Fruit fly (Drosophila melanogaster) whole organism, embryonic: ENCODE data around the gene Ubc4.

Experiments used
- Antp ChIP-seq: fragments of 200-800 bp; sonication (Bioruptor generic); optimal IDR thresholded peaks from 3 replicates; lab custom pipeline; 2016; ENCODE audit warnings: missing biosample characterization, missing genetic modification characterization
- BEAF-32 ChIP-seq: fragments of 200-800 bp; sonication (Bioruptor generic); optimal IDR thresholded peaks from 3 replicates; lab custom pipeline; 2017; ENCODE audit warnings: missing biosample characterization, missing genetic modification characterization, mild to moderate bottlenecking, moderate library complexity, missing genetic modification reagents
- CG10209 ChIP-seq: fragments of 200-800 bp; sonication (Bioruptor generic); optimal IDR thresholded peaks from 3 replicates; lab custom pipeline; 2017; ENCODE audit warnings: missing biosample characterization, mild to moderate bottlenecking, missing genetic modification characterization, missing genetic modification reagents
- CG10366 ChIP-seq: fragments of 200-800 bp; sonication (Bioruptor generic); IDR thresholded peaks from 2 replicates; pipeline ENCODE4 v1.3.6; 2022; ENCODE audit warnings: missing biosample characterization, missing genetic modification characterization
- CG11085 ChIP-seq: fragments of 200-800 bp; sonication (Bioruptor generic); IDR thresholded peaks from 2 replicates; pipeline ENCODE4 v1.3.6; 2022; ENCODE audit warnings: missing biosample characterization, missing genetic modification characterization
- CG11398 ChIP-seq: fragments of 200-800 bp; sonication (Bioruptor generic); optimal IDR thresholded peaks from 2 replicates; lab custom pipeline; 2016; ENCODE audit warnings: missing biosample characterization, missing genetic modification characterization
- CG15601 ChIP-seq: fragments of 200-800 bp; sonication (Bioruptor generic); optimal IDR thresholded peaks from 3 replicates; lab custom pipeline; 2019; ENCODE audit warnings: missing biosample characterization, mild to moderate bottlenecking, missing genetic modification characterization, moderate library complexity
- CG1603 ChIP-seq: fragments of 200-800 bp; sonication (Bioruptor generic); optimal IDR thresholded peaks from 2 replicates; lab custom pipeline; 2019; ENCODE audit warnings: missing biosample characterization, mild to moderate bottlenecking, missing genetic modification characterization, moderate library complexity
- CG16815 ChIP-seq: fragments of 200-800 bp; sonication (Bioruptor generic); optimal IDR thresholded peaks from 3 replicates; lab custom pipeline; 2017; ENCODE audit warnings: missing biosample characterization, mild to moderate bottlenecking, missing genetic modification characterization
- CG1792 ChIP-seq: fragments of 200-800 bp; sonication (Bioruptor generic); optimal IDR thresholded peaks from 2 replicates; lab custom pipeline; 2016; ENCODE audit warnings: missing biosample characterization, missing genetic modification characterization
- CG2202 ChIP-seq: fragments of 200-800 bp; sonication (Bioruptor generic); optimal IDR thresholded peaks from 2 replicates; lab custom pipeline; 2018; ENCODE audit warnings: missing biosample characterization, mild to moderate bottlenecking, missing genetic modification characterization
- CG2712 ChIP-seq: fragments of 200-800 bp; optimal IDR thresholded peaks from 3 replicates; lab custom pipeline; 2019; ENCODE audit warnings: missing biosample characterization, mild to moderate bottlenecking, missing genetic modification characterization, moderate library complexity
- CG31224 ChIP-seq: fragments of 200-800 bp; sonication (Bioruptor generic); IDR thresholded peaks from 2 replicates; pipeline ENCODE4 v1.3.6; 2022; ENCODE audit warnings: missing biosample characterization, missing genetic modification characterization
- CG7786 ChIP-seq: fragments of 200-800 bp; sonication (Bioruptor generic); optimal IDR thresholded peaks from 2 replicates; lab custom pipeline; 2016; ENCODE audit warnings: missing biosample characterization, missing genetic modification characterization
- CG8765 ChIP-seq: fragments of 200-800 bp; sonication (Bioruptor generic); IDR thresholded peaks from 2 replicates; pipeline ENCODE4 v1.3.6; 2022; ENCODE audit warnings: missing biosample characterization, missing genetic modification characterization
- CG9797 ChIP-seq: fragments of 200-800 bp; sonication (Bioruptor generic); optimal IDR thresholded peaks from 3 replicates; lab custom pipeline; 2018; ENCODE audit warnings: missing biosample characterization, mild to moderate bottlenecking, missing genetic modification characterization
- Doc3 ChIP-seq: fragments of 200-800 bp; sonication (Bioruptor generic); IDR thresholded peaks from 3 replicates; pipeline ENCODE4 v1.3.6; 2022; ENCODE audit warnings: missing biosample characterization, missing genetic modification characterization; ENCODE audit not compliant: partially characterized antibody
- Dref ChIP-seq: fragments of 200-800 bp; sonication (Bioruptor generic); IDR thresholded peaks from 2 replicates; pipeline ENCODE4 v1.3.6; 2022; ENCODE audit warnings: missing biosample characterization, missing genetic modification characterization
- Fer2 ChIP-seq: fragments of 200-800 bp; sonication (Bioruptor generic); optimal IDR thresholded peaks from 2 replicates; lab custom pipeline; 2018; ENCODE audit warnings: missing biosample characterization, mild to moderate bottlenecking, missing genetic modification characterization, moderate library complexity
- H15 ChIP-seq: fragments of 200-800 bp; sonication (Bioruptor generic); IDR thresholded peaks from 3 replicates; pipeline ENCODE4 v1.3.6; 2022; ENCODE audit warnings: missing biosample characterization, missing genetic modification characterization
- HHEX ChIP-seq: fragments of 200-800 bp; sonication (Bioruptor generic); optimal IDR thresholded peaks from 3 replicates; lab custom pipeline; 2017; ENCODE audit warnings: missing biosample characterization, mild to moderate bottlenecking, missing genetic modification characterization, missing genetic modification reagents
- Hey ChIP-seq: fragments of 200-800 bp; sonication (Bioruptor generic); optimal IDR thresholded peaks from 3 replicates; lab custom pipeline; 2018; ENCODE audit warnings: missing biosample characterization, mild to moderate bottlenecking, missing genetic modification characterization
- Hmx ChIP-seq: fragments of 200-800 bp; sonication (Bioruptor generic); optimal IDR thresholded peaks from 2 replicates; lab custom pipeline; 2016; ENCODE audit warnings: missing biosample characterization, missing genetic modification characterization
- Hr78 ChIP-seq, 2 experiments: fragments of 200-800 bp in 1 of 2; fragments of >200 bp in 1 of 2; sonication (Bioruptor generic) in 1 of 2; optimal IDR thresholded peaks; 2 replicates each; lab custom pipeline; 2017 to 2019; ENCODE audit warnings: missing biosample characterization in 2 of 2, missing genetic modification characterization in 2 of 2, mild to moderate bottlenecking in 1 of 2, moderate library complexity in 1 of 2
- MBD-R2 ChIP-seq: fragments of 200-800 bp; sonication (Bioruptor generic); IDR thresholded peaks from 2 replicates; pipeline ENCODE4 v1.3.6; 2022; ENCODE audit warnings: missing biosample characterization, missing genetic modification characterization
- Mad ChIP-seq: fragments of 200-800 bp; sonication (Bioruptor generic); optimal IDR thresholded peaks from 2 replicates; lab custom pipeline; 2016; ENCODE audit warnings: missing biosample characterization, missing genetic modification characterization
- Max ChIP-seq: fragments of 200-800 bp; sonication (Bioruptor generic); optimal IDR thresholded peaks from 2 replicates; lab custom pipeline; 2016; ENCODE audit warnings: missing biosample characterization, mild to moderate bottlenecking, missing genetic modification characterization
- NC2β ChIP-seq: fragments of 200-800 bp; sonication (Bioruptor generic); optimal IDR thresholded peaks from 2 replicates; lab custom pipeline; 2016; ENCODE audit warnings: missing biosample characterization, missing genetic modification characterization
- Ravus ChIP-seq: fragments of 200-800 bp; sonication (Bioruptor generic); IDR thresholded peaks from 2 replicates; pipeline ENCODE4 v1.3.6; 2022; ENCODE audit warnings: missing biosample characterization, missing genetic modification characterization
- Scr ChIP-seq: fragments of 200-800 bp; sonication (Bioruptor generic); IDR thresholded peaks from 2 replicates; pipeline ENCODE4 v1.3.6; 2022; ENCODE audit warnings: missing biosample characterization, missing genetic modification characterization; ENCODE audit not compliant: partially characterized antibody
- Sry-δ ChIP-seq: fragments of 200-800 bp; sonication (Bioruptor generic); optimal IDR thresholded peaks from 2 replicates; lab custom pipeline; 2016; ENCODE audit warnings: missing biosample characterization, missing genetic modification characterization
- Xrp1 ChIP-seq: fragments of 200-800 bp; sonication (Bioruptor generic); IDR thresholded peaks from 2 replicates; pipeline ENCODE4 v1.3.6; 2022; ENCODE audit warnings: missing biosample characterization, missing genetic modification characterization
- al ChIP-seq: fragments of 200-800 bp; sonication (Bioruptor generic); IDR thresholded peaks from 2 replicates; pipeline ENCODE4 v1.3.6; 2022; ENCODE audit warnings: missing biosample characterization, missing genetic modification characterization
- ase ChIP-seq: fragments of 200-800 bp; sonication (Bioruptor generic); IDR thresholded peaks from 3 replicates; pipeline ENCODE4 v1.3.6; 2022; ENCODE audit warnings: missing biosample characterization, missing genetic modification characterization
- ato ChIP-seq: fragments of 200-800 bp; sonication (Bioruptor generic); IDR thresholded peaks from 2 replicates; pipeline ENCODE4 v1.3.6; 2022; ENCODE audit warnings: missing biosample characterization, missing genetic modification characterization; ENCODE audit not compliant: partially characterized antibody
- bsh ChIP-seq, 2 experiments: fragments of 200-800 bp; sonication (Bioruptor generic); optimal IDR thresholded peaks; 2 replicates each; lab custom pipeline; 2017 to 2018; ENCODE audit warnings: mild to moderate bottlenecking in 2 of 2, missing biosample characterization in 2 of 2, missing genetic modification characterization in 2 of 2, moderate library complexity in 1 of 2
- gsb-n ChIP-seq: fragments of 200-800 bp; sonication (Bioruptor generic); optimal IDR thresholded peaks from 3 replicates; lab custom pipeline; 2018; ENCODE audit warnings: missing biosample characterization, mild to moderate bottlenecking, missing genetic modification characterization
- lbe ChIP-seq: fragments of 200-800 bp; sonication (Bioruptor generic); optimal IDR thresholded peaks from 2 replicates; lab custom pipeline; 2016; ENCODE audit warnings: missing biosample characterization, mild to moderate bottlenecking, missing genetic modification characterization
- nerfin-2 ChIP-seq: fragments of 200-800 bp; sonication (Bioruptor generic); IDR thresholded peaks from 2 replicates; pipeline ENCODE4 v1.3.6; 2022; ENCODE audit warnings: missing biosample characterization, missing genetic modification characterization; ENCODE audit not compliant: partially characterized antibody
- otp ChIP-seq: fragments of 200-800 bp; sonication (Bioruptor generic); IDR thresholded peaks from 3 replicates; pipeline ENCODE4, ENCODE4 v1.3.6; 2022; ENCODE audit warnings: missing biosample characterization, missing genetic modification characterization
- pan ChIP-seq, 4 experiments: fragments of >200 bp in 3 of 4; fragments of 200-800 bp in 1 of 4; sonication (Bioruptor generic) in 1 of 4; optimal IDR thresholded peaks in 3 of 4; IDR thresholded peaks in 1 of 4; 2 replicates each; pipeline versions ENCODE4 v1.3.6 to Lab custom; 2017 to 2022; ENCODE audit warnings: missing biosample characterization in 2 of 4, missing genetic modification characterization in 2 of 4, mixed read lengths in 1 of 4
- pfk ChIP-seq: fragments of 200-800 bp; sonication (Bioruptor generic); optimal IDR thresholded peaks from 2 replicates; lab custom pipeline; 2018; ENCODE audit warnings: missing biosample characterization, mild to moderate bottlenecking, missing genetic modification characterization, moderate library complexity
- phol ChIP-seq: fragments of 200-800 bp; sonication (Bioruptor generic); optimal IDR thresholded peaks from 3 replicates; lab custom pipeline; 2018; ENCODE audit warnings: missing biosample characterization, mild to moderate bottlenecking, missing genetic modification characterization, moderate library complexity
- run ChIP-seq: fragments of 200-800 bp; sonication (Bioruptor generic); optimal IDR thresholded peaks from 3 replicates; lab custom pipeline; 2018; ENCODE audit warnings: missing biosample characterization, mild to moderate bottlenecking, missing genetic modification characterization
- salm ChIP-seq: fragments of 200-800 bp; sonication (Bioruptor generic); optimal IDR thresholded peaks from 2 replicates; lab custom pipeline; 2018; ENCODE audit warnings: missing biosample characterization, mild to moderate bottlenecking, missing genetic modification characterization
- tx ChIP-seq: fragments of 200-800 bp; sonication (Bioruptor generic); optimal IDR thresholded peaks from 2 replicates; lab custom pipeline; 2016; ENCODE audit warnings: missing biosample characterization, missing genetic modification characterization
- usp ChIP-seq: fragments of >200 bp; optimal IDR thresholded peaks from 2 replicates; lab custom pipeline; 2017; ENCODE audit warnings: missing biosample characterization, missing genetic modification characterization
- vvl ChIP-seq: fragments of 200-800 bp; sonication (Bioruptor generic); IDR thresholded peaks from 2 replicates; pipeline ENCODE4 v1.3.6; 2022; ENCODE audit warnings: missing biosample characterization, missing genetic modification characterization

Gene Ubc4

DNA sequence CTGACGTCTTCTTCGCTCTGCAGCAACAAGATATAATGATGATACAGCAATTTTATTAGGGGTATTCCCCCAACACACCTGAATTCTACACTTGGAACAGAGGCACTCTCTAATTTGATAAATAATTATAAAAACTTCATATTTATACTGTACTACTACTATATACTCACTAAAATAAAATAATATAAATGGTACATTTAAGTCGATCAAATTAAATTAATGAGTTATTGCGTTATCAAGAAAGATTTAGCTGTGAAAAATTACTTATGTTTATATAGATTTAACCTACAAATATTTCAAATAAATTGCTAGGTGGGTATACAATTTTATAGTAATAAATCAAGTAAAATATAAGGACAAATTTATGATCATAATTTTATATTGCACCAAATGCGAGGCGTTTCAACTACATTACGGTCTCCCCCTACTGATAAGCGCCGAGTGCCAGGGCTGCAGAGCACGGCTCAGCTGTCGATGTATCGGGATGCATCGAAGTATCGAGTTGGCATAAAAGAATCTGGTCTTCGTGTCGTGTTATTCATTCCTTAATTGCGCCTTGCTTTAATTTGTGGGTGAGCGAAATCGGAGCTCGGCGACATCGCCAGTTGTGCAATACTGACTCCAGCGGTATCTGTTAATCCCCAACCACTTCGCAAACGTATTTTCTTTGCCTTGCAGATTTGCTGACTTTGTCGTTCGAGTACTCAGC lies 15.8 kb downstream of the Ubc4 start, which contains the start of gene vsg (continued):
- TF ChIP-seq NC2β (no peak), vvl (GFP tag; lab: Robert Waterston, UW) (peak; percentile 69), CG2712 (tag; lab: Kevin White, UChicago) (peak; percentile 91), Dref (GFP tag; lab: Robert Waterston, UW) (peak; percentile 79), al (GFP tag; lab: Robert Waterston, UW) (peak; percentile 43), CG1603 (tag; lab: Kevin White, UChicago) (peak; percentile 67), salm (tag; lab: Kevin White, UChicago) (peak; percentile 48), CG7786 (GFP tag; lab: Kevin White, UChicago) (peak; percentile 48), ase (GFP tag; lab: Robert Waterston, UW) (peak; percentile 19; the same call in 1 of the 3 replicates), Sry-δ (GFP tag; lab: Kevin White, UChicago) (peak; percentile 65), otp (GFP tag; lab: Robert Waterston, UW) (no peak), Doc3 (peak; percentile 55), CG11085 (GFP tag; lab: Robert Waterston, UW) (no peak; the same call in 1 of the 2 replicates), CG16815 (GFP tag; lab: Kevin White, UChicago) (peak; percentile 82), CG31224 (GFP tag; lab: Robert Waterston, UW) (no peak; the same call in 1 of the 2 replicates), ato (GFP tag; lab: Robert Waterston, UW) (peak; percentile 89), CG9797 (GFP tag; lab: Kevin White, UChicago) (peak; percentile 54), CG15601 (peak; percentile 80), Mad (GFP tag; lab: Kevin White, UChicago) (peak; percentile 8), run (tag; lab: Kevin White, UChicago) (peak; percentile 32), CG10366 (GFP tag; lab: Robert Waterston, UW) (peak; percentile 60; the same call in 1 of the 2 replicates), BEAF-32 (GFP tag; lab: Kevin White, UChicago) (peak; percentile 91), Max (peak; percentile 58), pan (optimal IDR thresholded peaks at IDR 0.05; lab: Kevin White, UChicago) (no peak), pan (GFP tag; optimal IDR thresholded peaks at IDR 0.05 in 1 of 2, IDR thresholded peaks at IDR 0.05 in 1 of 2) (peak in 1 of 2 experiments; percentile 57), CG1792 (GFP tag; lab: Kevin White, UChicago) (peak; percentile 34), Hr78 (GFP tag; optimal IDR thresholded peaks at IDR 0.05; lab: Kevin White, UChicago) (peak in 1 of 2 experiments; percentile 56), Ravus (GFP tag; lab: Robert Waterston, UW) (no peak), HHEX (GFP tag; lab: Kevin White, UChicago) (peak; percentile 9), lbe (no peak), Xrp1 (GFP tag; lab: Robert Waterston, UW) (peak; percentile 59), bsh (GFP tag; optimal IDR thresholded peaks at IDR 0.05; lab: Kevin White, UChicago) (peak in 1 of 2 experiments; percentile 68), CG2202 (tag; lab: Kevin White, UChicago) (peak; percentile 36), usp (GFP tag; lab: Kevin White, UChicago) (no peak), Scr (GFP tag; lab: Robert Waterston, UW) (peak; percentile 83), nerfin-2 (GFP tag; lab: Robert Waterston, UW) (peak; percentile 78), CG8765 (peak; percentile 9; the same call in 1 of the 2 replicates), Hey (peak; percentile 49), CG11398 (GFP tag; lab: Kevin White, UChicago) (no peak), MBD-R2 (GFP tag; lab: Robert Waterston, UW) (no peak; the same call in 1 of the 2 replicates), gsb-n (tag; lab: Kevin White, UChicago) (peak; percentile 68), Antp (GFP tag; lab: Kevin White, UChicago) (peak; percentile 35), phol (peak; percentile 90), tx (peak; percentile 6), CG10209 (peak; percentile 82), H15 (GFP tag; lab: Robert Waterston, UW) (peak; percentile 59; the same call in 2 of the 3 replicates), pfk (no peak), Fer2 (tag; lab: Kevin White, UChicago) (peak; percentile 72), Hmx (no peak)
